Fruit fly (Drosophila melanogaster): ENCODE measurements around the gene CG43329.

Gene CG43329

dm6 chr3L:22505118-22505517, at the start of gene CG43329:
CG43329 (minus strand) TSS chr3L:22505218.
- TF ChIP-seq usp (GFP tag; optimal IDR thresholded peaks at IDR 0.05) (no peak), CG8478 (optimal IDR thresholded peaks at IDR 0.05) (no peak), Dll (optimal IDR thresholded peaks at IDR 0.05) (no peak), EcR (GFP tag; optimal IDR thresholded peaks at IDR 0.05) (no peak), pan (optimal IDR thresholded peaks at IDR 0.05) (no peak), psq (optimal IDR thresholded peaks at IDR 0.05) (no peak)

dm6 chr3L:22549926-22550325, 44.9 kb upstream of the CG43329 start, which contains the start of gene Trxr2:
Trxr2 (plus strand) TSS chr3L:22550226.
- TF ChIP-seq pan (optimal IDR thresholded peaks at IDR 0.05), result no peak
- TF ChIP-seq Dll (optimal IDR thresholded peaks at IDR 0.05), result no peak
- TF ChIP-seq CG8478 (optimal IDR thresholded peaks at IDR 0.05), result no peak
- no peak for TF ChIP-seq psq (optimal IDR thresholded peaks at IDR 0.05)
- no peak for TF ChIP-seq usp (GFP tag; optimal IDR thresholded peaks at IDR 0.05)
- no peak for TF ChIP-seq EcR (GFP tag; optimal IDR thresholded peaks at IDR 0.05)

DNA sequence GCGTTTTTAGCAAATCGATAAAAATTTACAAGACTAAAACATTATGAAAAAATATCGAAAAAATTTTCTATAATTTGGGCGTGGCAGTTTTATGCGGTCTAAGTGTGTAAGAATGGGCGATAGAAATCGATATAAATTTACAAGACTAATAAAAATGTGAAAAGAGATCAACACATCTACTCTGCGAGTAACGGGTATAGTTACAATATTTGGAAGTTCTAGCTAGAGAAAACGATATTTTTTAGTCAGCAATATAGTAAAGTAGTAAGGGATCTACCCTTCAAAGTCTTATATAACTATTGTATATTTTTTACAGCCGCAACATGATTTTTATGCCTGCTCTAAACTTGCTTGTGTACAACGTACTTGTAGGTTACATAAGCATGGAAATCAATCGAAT, 43.1 kb upstream of the CG43329 start, which contains the start of gene CG11404:
CG11404 (plus strand) TSS at position 301 of the 400 bp plus-strand sequence.
- TF ChIP-seq usp (GFP tag; optimal IDR thresholded peaks at IDR 0.05) (no peak), psq (optimal IDR thresholded peaks at IDR 0.05) (no peak), CG8478 (optimal IDR thresholded peaks at IDR 0.05) (no peak), pan (optimal IDR thresholded peaks at IDR 0.05) (no peak), Dll (optimal IDR thresholded peaks at IDR 0.05) (no peak), EcR (GFP tag; optimal IDR thresholded peaks at IDR 0.05) (no peak)

- TF ChIP-seq usp (GFP tag; optimal IDR thresholded peaks at IDR 0.05) (no peak), EcR (GFP tag; optimal IDR thresholded peaks at IDR 0.05) (no peak), Dll (optimal IDR thresholded peaks at IDR 0.05) (no peak), pan (optimal IDR thresholded peaks at IDR 0.05) (no peak), psq (optimal IDR thresholded peaks at IDR 0.05) (no peak), CG8478 (optimal IDR thresholded peaks at IDR 0.05) (no peak)
Measured at dm6 chr3L:22520017-22520416, 15.0 kb upstream of the CG43329 start.

DNA sequence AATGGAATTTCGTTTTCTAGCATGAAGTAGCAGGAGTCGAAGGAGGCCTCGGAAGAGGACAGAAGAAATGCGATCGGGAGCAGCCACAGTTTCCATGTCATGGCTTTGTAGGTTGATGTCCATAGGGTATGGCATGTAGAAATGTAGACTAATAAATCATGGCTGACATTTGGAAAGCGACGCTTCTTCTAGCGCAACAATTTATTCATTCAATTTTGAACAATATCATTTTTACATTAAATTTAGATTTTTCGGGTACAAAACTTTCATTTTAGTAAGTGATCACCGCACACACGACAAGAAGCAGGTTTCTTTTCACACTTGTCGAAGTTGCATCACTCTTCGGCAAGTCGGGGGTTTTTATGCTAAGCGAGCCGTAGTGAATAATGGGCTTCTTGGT, 695 bp downstream of the CG43329 start, which contains the start of gene CG43330:
CG43330 (minus strand) TSS at position 101 of the 400 bp plus-strand sequence.
- no peak for TF ChIP-seq pan (optimal IDR thresholded peaks at IDR 0.05)
- no peak for TF ChIP-seq psq (optimal IDR thresholded peaks at IDR 0.05)
- TF ChIP-seq CG8478 (optimal IDR thresholded peaks at IDR 0.05), result no peak

dm6 chr3L:22503730-22504129, 1.3 kb downstream of the CG43329 start, which contains the start of gene CG43331:
CG43331 (minus strand) TSS chr3L:22503830.
- no peak for TF ChIP-seq psq (optimal IDR thresholded peaks at IDR 0.05)
- no peak for TF ChIP-seq EcR (GFP tag; optimal IDR thresholded peaks at IDR 0.05)
- TF ChIP-seq pan (optimal IDR thresholded peaks at IDR 0.05), result no peak
- TF ChIP-seq usp (GFP tag; optimal IDR thresholded peaks at IDR 0.05), result no peak
- no peak for TF ChIP-seq Dll (optimal IDR thresholded peaks at IDR 0.05)
- no peak for TF ChIP-seq CG8478 (optimal IDR thresholded peaks at IDR 0.05)

dm6 chr3L:22501300-22501699, 3.7 kb downstream of the CG43329 start, which contains the start of gene CG43312:
CG43312 (plus strand) TSS chr3L:22501600.
- TF ChIP-seq Dll (optimal IDR thresholded peaks at IDR 0.05) (no peak), EcR (GFP tag; optimal IDR thresholded peaks at IDR 0.05) (no peak), CG8478 (optimal IDR thresholded peaks at IDR 0.05) (no peak)

- no peak for TF ChIP-seq CG8478 (optimal IDR thresholded peaks at IDR 0.05)
- no peak for TF ChIP-seq Dll (optimal IDR thresholded peaks at IDR 0.05)
- TF ChIP-seq EcR (GFP tag; optimal IDR thresholded peaks at IDR 0.05), result no peak
Measured at dm6 chr3L:22497594-22497993, 7.4 kb downstream of the CG43329 start.

DNA sequence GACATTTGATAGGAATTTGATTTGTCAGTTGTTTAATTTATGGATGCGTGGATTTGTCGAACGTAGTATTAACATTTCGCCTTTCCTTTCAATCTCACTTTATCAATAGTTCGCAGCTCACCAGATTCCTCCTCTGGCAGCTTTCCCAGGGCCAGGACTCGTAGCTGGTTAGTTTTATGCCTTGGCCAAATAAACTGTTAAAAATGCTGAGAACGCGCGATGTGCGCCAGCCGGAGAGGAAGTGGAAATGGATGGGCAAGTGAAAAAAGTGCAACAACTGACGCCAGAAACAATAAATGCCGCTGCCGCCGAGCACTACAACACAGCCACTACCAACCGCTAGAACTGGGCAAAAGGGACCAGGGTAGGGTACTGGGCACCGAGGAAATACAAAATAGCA, 21.6 kb downstream of the CG43329 start:
- TF ChIP-seq usp (GFP tag; optimal IDR thresholded peaks at IDR 0.05), result no peak

dm6 chr3L:22474081-22474845, 30.8 kb downstream of the CG43329 start, which contains the start of gene CG11425:
CG11425 (plus strand) TSS chr3L:22474795.
- TF ChIP-seq EcR (GFP tag; optimal IDR thresholded peaks at IDR 0.05), result peak in 1 of 2 experiments; percentile 53
- no peak for TF ChIP-seq pan (optimal IDR thresholded peaks at IDR 0.05)
- no peak for TF ChIP-seq psq (optimal IDR thresholded peaks at IDR 0.05)

DNA sequence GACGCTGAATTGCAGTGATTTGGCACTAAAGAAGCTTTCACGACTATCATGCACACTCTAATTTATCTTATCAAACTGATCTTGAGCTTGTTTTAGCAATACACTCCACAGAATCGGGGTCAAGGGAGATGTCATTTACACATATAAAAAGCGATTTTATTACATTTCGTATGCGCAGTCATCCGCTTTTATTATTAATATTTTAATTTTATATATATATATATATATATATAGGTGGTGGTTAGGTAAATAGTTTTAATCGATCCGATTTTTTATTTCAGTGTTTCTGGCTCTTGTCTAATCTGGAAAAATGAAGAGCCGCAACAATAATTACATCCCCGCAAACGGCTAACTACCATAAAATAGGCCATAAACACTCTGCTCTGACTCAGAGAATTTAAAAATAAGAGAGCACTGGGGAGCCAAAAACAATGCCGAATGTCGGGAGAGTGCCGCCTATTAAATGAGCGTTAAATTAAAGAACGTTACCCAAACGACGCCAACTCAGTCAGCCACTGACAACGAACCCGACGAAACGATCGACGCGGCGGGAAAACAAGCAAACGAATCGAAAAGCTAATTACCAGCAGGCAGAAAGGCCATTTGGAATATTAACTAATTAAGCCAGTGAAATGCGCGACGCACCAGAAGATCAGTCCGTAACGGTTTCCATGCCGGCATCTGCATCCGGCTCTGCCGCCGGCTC, 33.3 kb downstream of the CG43329 start:
- no peak for TF ChIP-seq Dll (optimal IDR thresholded peaks at IDR 0.05)
- no peak for TF ChIP-seq pan (optimal IDR thresholded peaks at IDR 0.05)
- TF ChIP-seq usp (GFP tag; optimal IDR thresholded peaks at IDR 0.05), result no peak
- no peak for TF ChIP-seq EcR (GFP tag; optimal IDR thresholded peaks at IDR 0.05)
- TF ChIP-seq CG8478 (optimal IDR thresholded peaks at IDR 0.05), result no peak
- TF ChIP-seq psq (optimal IDR thresholded peaks at IDR 0.05), result no peak

DNA sequence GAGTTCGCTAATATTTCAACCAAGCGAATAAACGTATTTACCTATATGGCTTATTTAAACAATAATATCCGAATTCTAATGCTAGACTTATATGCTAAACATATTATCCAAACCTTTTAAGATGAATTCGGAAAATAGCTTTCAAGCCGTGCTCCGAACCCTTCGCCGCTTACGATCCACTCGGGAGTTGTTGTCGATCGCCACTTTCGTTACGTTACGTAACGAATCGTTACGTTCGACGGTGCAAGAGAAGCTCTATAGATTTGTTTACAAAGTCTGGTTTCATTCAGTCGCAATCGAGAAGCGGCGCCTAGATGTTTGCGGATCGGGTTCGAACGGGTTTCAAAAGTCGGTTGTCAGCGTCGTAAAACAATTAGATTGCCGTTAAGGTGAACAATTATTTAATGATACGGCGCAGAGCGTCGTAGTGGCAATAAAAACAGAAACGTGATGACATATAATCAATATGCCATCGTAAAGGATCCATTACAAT, 34.7 kb downstream of the CG43329 start, which contains the start of gene CG11426:
CG11426 (plus strand) TSS at position 258 of the 493 bp plus-strand sequence.
- no peak for TF ChIP-seq EcR (GFP tag; optimal IDR thresholded peaks at IDR 0.05)
- TF ChIP-seq usp (GFP tag; optimal IDR thresholded peaks at IDR 0.05), result no peak
- TF ChIP-seq CG8478 (optimal IDR thresholded peaks at IDR 0.05), result no peak
- no peak for TF ChIP-seq psq (optimal IDR thresholded peaks at IDR 0.05)
- TF ChIP-seq pan (optimal IDR thresholded peaks at IDR 0.05), result no peak
- TF ChIP-seq Dll (optimal IDR thresholded peaks at IDR 0.05), result no peak
